Worm (Caenorhabditis elegans) whole organism, L2 larva: Measurements from ENCODE around the gene ZK596.3.
A peak's percentile ranks its signal among the peaks of the same experiment; 100 is the strongest.

Source experiments
- C34F6.9 ChIP-seq: fragments of 150-350 bp; optimal IDR thresholded peaks from 2 replicates; lab custom pipeline; 2014; ENCODE audit warnings: missing biosample characterization, missing genetic modification characterization
- F13H6.1 ChIP-seq: sonication (generic microtip); optimal IDR thresholded peaks from 2 replicates; lab custom pipeline; 2016; ENCODE audit warnings: missing genetic modification characterization, missing compliant biosample characterization
- R02D3.7 ChIP-seq: fragments of 150-350 bp; optimal IDR thresholded peaks from 2 replicates; lab custom pipeline; 2014; ENCODE audit warnings: missing biosample characterization, missing genetic modification characterization
- Y55F3AM.14 ChIP-seq: fragments of 200-800 bp; sonication (Bioruptor generic); optimal IDR thresholded peaks from 2 replicates; lab custom pipeline; 2018; ENCODE audit warnings: mild to moderate bottlenecking, missing genetic modification characterization, missing compliant biosample characterization
- alr-1 ChIP-seq: fragments of 150-350 bp; optimal IDR thresholded peaks from 2 replicates; lab custom pipeline; 2014; ENCODE audit warnings: missing biosample characterization, missing genetic modification characterization
- aly-2 ChIP-seq: fragments of 150-350 bp; optimal IDR thresholded peaks from 2 replicates; lab custom pipeline; 2014; ENCODE audit warnings: missing biosample characterization, missing genetic modification characterization
- ama-1 ChIP-seq: fragments of 150-350 bp; optimal IDR thresholded peaks from 2 replicates; lab custom pipeline; 2018; ENCODE audit warnings: inconsistent platforms
- ceh-82 ChIP-seq: fragments of 150-350 bp; optimal IDR thresholded peaks from 2 replicates; lab custom pipeline; 2014; ENCODE audit warnings: missing biosample characterization, missing genetic modification characterization
- crh-2 ChIP-seq: sonication (generic microtip); optimal IDR thresholded peaks from 2 replicates; lab custom pipeline; 2017; ENCODE audit warnings: missing biosample characterization, missing genetic modification characterization
- elt-3 ChIP-seq: sonication (generic microtip); optimal IDR thresholded peaks from 2 replicates; lab custom pipeline; 2017; ENCODE audit warnings: missing biosample characterization, missing genetic modification characterization
- fos-1 ChIP-seq: fragments of 150-350 bp; optimal IDR thresholded peaks from 2 replicates; lab custom pipeline; 2014; ENCODE audit warnings: missing biosample characterization, missing genetic modification characterization
- gmeb-1 ChIP-seq: fragments of 150-350 bp; optimal IDR thresholded peaks from 2 replicates; lab custom pipeline; 2014; ENCODE audit warnings: missing biosample characterization, missing genetic modification characterization
- lin-11 ChIP-seq: fragments of 150-350 bp; sonication (generic microtip); optimal IDR thresholded peaks from 2 replicates; lab custom pipeline; 2014; ENCODE audit warnings: missing biosample characterization, missing genetic modification characterization, inconsistent platforms, mixed read lengths
- lin-13 ChIP-seq: fragments of 150-350 bp; optimal IDR thresholded peaks from 2 replicates; lab custom pipeline; 2014; ENCODE audit warnings: missing biosample characterization, missing genetic modification reagents, missing genetic modification characterization
- lsy-2 ChIP-seq, 2 experiments: fragments of 150-350 bp in 1 of 2; sonication (generic microtip) in 1 of 2; optimal IDR thresholded peaks; 2 replicates each; lab custom pipeline; 2014 to 2017; ENCODE audit warnings: missing biosample characterization in 2 of 2, missing genetic modification characterization in 2 of 2
- mab-5 ChIP-seq: fragments of 150-350 bp; optimal IDR thresholded peaks from 2 replicates; lab custom pipeline; 2014; ENCODE audit warnings: missing biosample characterization, missing genetic modification characterization
- mdl-1 ChIP-seq, 2 experiments: fragments of 150-350 bp in 1 of 2; sonication (generic microtip) in 1 of 2; optimal IDR thresholded peaks; 2 replicates each; lab custom pipeline; 2017; ENCODE audit warnings: missing biosample characterization in 2 of 2, missing genetic modification characterization in 2 of 2
- nhr-129 ChIP-seq: fragments of 150-350 bp; optimal IDR thresholded peaks from 2 replicates; lab custom pipeline; 2014; ENCODE audit warnings: missing biosample characterization, missing genetic modification characterization
- nhr-21 ChIP-seq: fragments of 150-350 bp; optimal IDR thresholded peaks from 2 replicates; lab custom pipeline; 2014; ENCODE audit warnings: missing biosample characterization, missing genetic modification characterization
- nhr-23 ChIP-seq: fragments of 150-350 bp; optimal IDR thresholded peaks from 2 replicates; lab custom pipeline; 2014; ENCODE audit warnings: missing biosample characterization, missing genetic modification reagents, missing genetic modification characterization
- nhr-237 ChIP-seq: fragments of 150-350 bp; optimal IDR thresholded peaks from 2 replicates; lab custom pipeline; 2014; ENCODE audit warnings: missing biosample characterization, missing genetic modification characterization
- nhr-25 ChIP-seq: fragments of 150-350 bp; sonication (generic microtip); optimal IDR thresholded peaks from 3 replicates; lab custom pipeline; 2014; ENCODE audit warnings: missing biosample characterization, missing genetic modification characterization
- nhr-6 ChIP-seq: fragments of 150-350 bp; optimal IDR thresholded peaks from 2 replicates; lab custom pipeline; 2014; ENCODE audit warnings: missing biosample characterization, missing genetic modification characterization
- nhr-77 ChIP-seq: fragments of 150-350 bp; optimal IDR thresholded peaks from 2 replicates; lab custom pipeline; 2014; ENCODE audit warnings: missing biosample characterization, missing genetic modification characterization
- peb-1 ChIP-seq: fragments of 150-350 bp; optimal IDR thresholded peaks from 2 replicates; lab custom pipeline; 2014; ENCODE audit warnings: missing biosample characterization, missing genetic modification characterization
- skn-1 ChIP-seq: sonication (generic microtip); optimal IDR thresholded peaks from 2 replicates; lab custom pipeline; 2017; ENCODE audit warnings: missing biosample characterization, missing genetic modification characterization
- sma-3 ChIP-seq: sonication (generic microtip); optimal IDR thresholded peaks from 2 replicates; lab custom pipeline; 2016; ENCODE audit warnings: missing genetic modification reagents, missing genetic modification characterization, missing compliant biosample characterization
- sma-9 ChIP-seq, 2 experiments: fragments of 150-350 bp in 1 of 2; sonication (generic microtip) in 1 of 2; optimal IDR thresholded peaks; 2 replicates each; lab custom pipeline; 2014 to 2016; ENCODE audit warnings: missing genetic modification characterization in 2 of 2, mild to moderate bottlenecking in 1 of 2, missing biosample characterization in 1 of 2, missing compliant biosample characterization in 1 of 2, missing genetic modification reagents in 1 of 2, moderate library complexity in 1 of 2
- snpc-4 ChIP-seq: fragments of 150-350 bp; optimal IDR thresholded peaks from 2 replicates; lab custom pipeline; 2014; ENCODE audit warnings: missing biosample characterization, missing genetic modification characterization
- unc-55 ChIP-seq: fragments of 150-350 bp; sonication (generic microtip); optimal IDR thresholded peaks from 3 replicates; lab custom pipeline; 2014; ENCODE audit warnings: missing biosample characterization, missing genetic modification reagents, missing genetic modification characterization
- unc-62 ChIP-seq: fragments of 150-350 bp; optimal IDR thresholded peaks from 2 replicates; lab custom pipeline; 2014; ENCODE audit warnings: missing biosample characterization, missing genetic modification reagents, missing genetic modification characterization
- ztf-1 ChIP-seq: fragments of 200-800 bp; sonication (Bioruptor generic); conservative IDR thresholded peaks from 2 replicates; pipeline ENCODE4 v1.3.6; 2022; ENCODE audit warnings: missing genetic modification characterization, missing compliant biosample characterization
- ztf-11 ChIP-seq: sonication (generic microtip); optimal IDR thresholded peaks from 2 replicates; lab custom pipeline; 2017; ENCODE audit warnings: missing biosample characterization, missing genetic modification characterization
- ztf-4 ChIP-seq: fragments of 150-350 bp; optimal IDR thresholded peaks from 2 replicates; lab custom pipeline; 2014; ENCODE audit warnings: missing biosample characterization, missing genetic modification characterization

The ZK596.3 gene

DNA sequence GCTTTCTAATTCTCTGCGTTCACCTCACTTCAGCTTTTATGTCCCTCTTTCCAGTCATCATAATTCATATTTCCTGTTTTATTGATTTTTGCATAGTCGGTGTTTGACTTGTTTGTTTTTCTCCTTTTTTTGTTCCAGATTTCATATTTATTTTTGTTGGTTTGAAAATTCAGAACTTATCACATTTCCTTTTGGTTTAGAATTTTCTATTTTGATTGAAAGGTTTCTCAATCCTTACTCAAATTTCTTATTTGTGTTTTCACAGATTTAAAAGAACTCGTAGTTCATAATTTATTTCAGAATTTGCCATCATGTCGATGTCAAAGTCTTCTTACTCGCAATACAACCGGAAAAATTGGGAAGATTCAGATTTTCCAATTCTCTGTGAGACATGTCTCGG is 43.1 kb downstream of the ZK596.3 start, which contains the start of gene rbm-22:
Gene rbm-22 (plus strand): TSS at position 301 of the 400 bp plus-strand sequence.
- no peak for TF ChIP-seq alr-1
- TF ChIP-seq nhr-25, result no peak
- no peak for TF ChIP-seq F13H6.1 (tag; lab: Kevin White, UChicago)
- TF ChIP-seq R02D3.7 (tag; lab: Kevin White, UChicago), result no peak
- TF ChIP-seq ztf-11 (tag; lab: Kevin White, UChicago), result no peak
- no peak for TF ChIP-seq gmeb-1
- no peak for TF ChIP-seq fos-1 (tag; lab: Kevin White, UChicago)
- no peak for TF ChIP-seq lin-13 (GFP tag; lab: Kevin White, UChicago)
- no peak for TF ChIP-seq crh-2
- TF ChIP-seq unc-62 (GFP tag; lab: Kevin White, UChicago), result no peak
- no peak for TF ChIP-seq mdl-1 (tag; optimal IDR thresholded peaks at IDR 0.05; lab: Kevin White, UChicago)
- TF ChIP-seq nhr-6 (tag; lab: Kevin White, UChicago), result no peak
- no peak for TF ChIP-seq lin-11 (tag; lab: Kevin White, UChicago)
- TF ChIP-seq nhr-21 (tag; lab: Kevin White, UChicago), result no peak
- TF ChIP-seq unc-55 (GFP tag; lab: Kevin White, UChicago), result no peak
- TF ChIP-seq ztf-4, result no peak
- TF ChIP-seq lsy-2 (tag; optimal IDR thresholded peaks at IDR 0.05; lab: Kevin White, UChicago), result no peak
- no peak for TF ChIP-seq nhr-237 (tag; lab: Kevin White, UChicago)
- TF ChIP-seq, all 48 proteins: peak for 0

DNA sequence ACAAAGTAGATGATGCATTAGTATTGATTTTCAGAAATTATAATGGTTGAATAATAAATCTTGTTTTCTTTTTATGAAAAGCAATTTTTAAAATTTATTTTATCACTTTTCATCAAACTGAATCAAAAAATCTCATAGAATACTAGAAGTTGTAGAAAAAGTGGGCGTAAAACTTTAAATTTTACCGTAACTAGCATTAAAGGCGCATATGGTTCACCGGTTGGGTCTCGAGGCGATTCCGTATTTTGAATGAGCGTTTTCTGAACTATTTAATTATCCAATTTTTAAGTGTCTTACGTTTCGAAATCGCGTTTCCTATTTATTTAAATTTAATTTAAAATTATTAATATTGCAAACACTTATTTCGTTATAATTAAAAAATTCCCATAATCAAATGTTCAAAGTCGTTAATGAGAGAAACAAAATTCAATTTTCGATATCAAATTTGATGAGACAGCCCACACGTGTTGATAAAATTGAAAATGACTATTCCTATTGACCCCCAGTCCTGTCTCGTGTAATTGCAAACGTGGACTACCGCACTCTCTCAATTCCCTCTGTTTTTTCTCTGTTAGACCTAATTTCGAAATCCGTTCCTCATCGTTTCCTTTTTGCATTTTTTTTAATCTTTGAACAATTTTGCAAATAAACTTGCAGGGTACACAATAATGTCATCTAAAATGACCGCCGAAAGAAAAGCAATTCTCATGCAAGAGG is 45.7 kb downstream of the ZK596.3 start, which contains the start of the genes T11G6.2 and hars-1:
Gene T11G6.2 (minus strand): TSS at position 197 of the 717 bp plus-strand sequence.
Gene hars-1 (plus strand): TSS at position 658 of the 717 bp plus-strand sequence.
- TF ChIP-seq C34F6.9 (tag; lab: Kevin White, UChicago), result peak; percentile 31
- TF ChIP-seq nhr-129 (tag; lab: Kevin White, UChicago), result peak; percentile 63
- TF ChIP-seq crh-2, result peak; percentile 64
- no peak for TF ChIP-seq sma-3 (GFP tag; lab: Kevin White, UChicago)
- TF ChIP-seq lin-13 (GFP tag; lab: Kevin White, UChicago), result no peak
- TF ChIP-seq elt-3 (tag; lab: Kevin White, UChicago), result no peak
- peak; percentile 88 for TF ChIP-seq fos-1 (tag; lab: Kevin White, UChicago)
- peak in 1 of 2 experiments; percentile 32 for TF ChIP-seq lsy-2 (tag; optimal IDR thresholded peaks at IDR 0.05; lab: Kevin White, UChicago)
- TF ChIP-seq unc-55 (GFP tag; lab: Kevin White, UChicago), result peak; percentile 47
- no peak for TF ChIP-seq peb-1 (tag; lab: Kevin White, UChicago)
- no peak for TF ChIP-seq lin-11 (tag; lab: Kevin White, UChicago)
- TF ChIP-seq skn-1, result no peak
- TF ChIP-seq ztf-11 (tag; lab: Kevin White, UChicago), result no peak

DNA sequence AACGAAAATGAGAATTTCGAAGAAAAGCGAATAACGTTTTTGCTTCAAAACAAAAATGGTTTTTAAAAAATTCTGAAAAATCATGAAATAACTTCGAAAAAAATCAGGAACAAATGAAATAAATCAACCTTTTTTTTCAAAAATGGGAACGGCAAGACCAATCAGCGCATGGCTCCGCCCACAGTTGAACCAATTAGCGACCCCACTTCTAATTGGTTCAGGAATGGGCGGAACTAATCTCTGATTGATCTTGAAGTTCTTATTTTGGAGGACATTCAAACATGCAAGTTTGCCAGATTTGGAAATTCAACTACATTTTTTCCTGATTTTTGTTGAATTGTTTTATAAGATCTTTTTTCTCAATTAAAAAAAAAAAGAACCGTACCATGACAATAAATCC is 48.2 kb downstream of the ZK596.3 start:
- TF ChIP-seq Y55F3AM.14 (no peak), mdl-1 (tag; optimal IDR thresholded peaks at IDR 0.05; lab: Kevin White, UChicago) (no peak), C34F6.9 (tag; lab: Kevin White, UChicago) (no peak), mab-5 (tag; lab: Kevin White, UChicago) (no peak), crh-2 (no peak), nhr-23 (tag; lab: Kevin White, UChicago) (no peak), aly-2 (tag; lab: Kevin White, UChicago) (no peak), F13H6.1 (tag; lab: Kevin White, UChicago) (no peak), lin-11 (tag; lab: Kevin White, UChicago) (no peak), lsy-2 (tag; optimal IDR thresholded peaks at IDR 0.05; lab: Kevin White, UChicago) (no peak), peb-1 (tag; lab: Kevin White, UChicago) (no peak), unc-55 (GFP tag; lab: Kevin White, UChicago) (no peak)

DNA sequence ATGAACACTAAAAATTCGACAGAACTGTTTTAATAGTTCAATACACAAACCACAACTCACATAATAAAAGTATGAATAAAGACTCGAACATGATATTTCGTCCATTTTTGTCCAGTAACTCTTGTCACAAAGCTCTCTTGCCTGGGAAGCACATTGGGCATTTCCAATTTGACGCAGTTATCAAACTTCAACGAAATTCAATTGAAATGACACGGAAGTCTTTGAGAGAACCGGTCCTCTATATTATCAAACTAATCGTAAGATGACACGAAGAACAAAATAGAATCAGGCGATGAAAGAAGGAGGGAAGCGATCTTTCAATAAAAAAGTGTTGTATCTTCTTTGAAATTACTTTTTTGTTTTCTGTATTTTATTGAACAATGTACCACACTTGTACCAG is 49.1 kb downstream of the ZK596.3 start, which contains the start of gene T11G6.3:
Gene T11G6.3 (minus strand): TSS at position 189 of the 400 bp plus-strand sequence.
- TF ChIP-seq nhr-25, result peak; percentile 25
- no peak for TF ChIP-seq ceh-82 (tag; lab: Kevin White, UChicago)

DNA sequence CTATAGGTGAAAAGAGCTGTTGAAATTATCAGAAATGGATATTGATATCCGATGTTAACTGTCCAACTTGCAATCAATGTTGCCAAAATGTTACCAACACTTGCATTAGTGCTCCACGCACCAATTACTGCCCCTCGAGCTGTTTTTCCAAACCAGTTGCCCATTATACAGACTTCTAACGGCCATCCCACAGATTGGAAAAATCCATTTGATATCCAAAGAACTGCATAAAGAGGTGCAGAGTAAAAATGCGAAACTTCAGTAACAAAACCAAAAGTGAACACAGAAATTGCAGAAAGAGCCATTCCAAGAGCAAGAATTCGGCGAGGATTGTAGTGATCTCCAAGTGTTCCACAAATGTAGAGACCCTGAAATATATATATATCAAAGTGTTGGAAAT is 50.1 kb downstream of the ZK596.3 start:
- TF ChIP-seq gmeb-1 (no peak), R02D3.7 (tag; lab: Kevin White, UChicago) (no peak), aly-2 (tag; lab: Kevin White, UChicago) (no peak), ztf-1 (no peak), elt-3 (tag; lab: Kevin White, UChicago) (no peak), sma-9 (GFP tag; optimal IDR thresholded peaks at IDR 0.05; lab: Kevin White, UChicago) (no peak), sma-9 (tag; optimal IDR thresholded peaks at IDR 0.05; lab: Kevin White, UChicago) (no peak), mab-5 (tag; lab: Kevin White, UChicago) (no peak), ztf-11 (tag; lab: Kevin White, UChicago) (no peak), crh-2 (no peak), snpc-4 (tag; lab: Kevin White, UChicago) (no peak), mdl-1 (tag; optimal IDR thresholded peaks at IDR 0.05; lab: Kevin White, UChicago) (no peak), lin-13 (GFP tag; lab: Kevin White, UChicago) (no peak), nhr-77 (tag; lab: Kevin White, UChicago) (no peak), Y55F3AM.14 (no peak), unc-55 (GFP tag; lab: Kevin White, UChicago) (no peak), ama-1 (no peak), ztf-4 (no peak), nhr-129 (tag; lab: Kevin White, UChicago) (no peak), peb-1 (tag; lab: Kevin White, UChicago) (no peak), nhr-23 (tag; lab: Kevin White, UChicago) (no peak)
